Worm (Caenorhabditis elegans): ENCODE data around the gene seu-1.
"Not testable (repeated sequence)": the region's sequence is repeated elsewhere in the genome, so short reads cannot be mapped to it uniquely, and the experiment has no call there.

seu-1 gene

DNA sequence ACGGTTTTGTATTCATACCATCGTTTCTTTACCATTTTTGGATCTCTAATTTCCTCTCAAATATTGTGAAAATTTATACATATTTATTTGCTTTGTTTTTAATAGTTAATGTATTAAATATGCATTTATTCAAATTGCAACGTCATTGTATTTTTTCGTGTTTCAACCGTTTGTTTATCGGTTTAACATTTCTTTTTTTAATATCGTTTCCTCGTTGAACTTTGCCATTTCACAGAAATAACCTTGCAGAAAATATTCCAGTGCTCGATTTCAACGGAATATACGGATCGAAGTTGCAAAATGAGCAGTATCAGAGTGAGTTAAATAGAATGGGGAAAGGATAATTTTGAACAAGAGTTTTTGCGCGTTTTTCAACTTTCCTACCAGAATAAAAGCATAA lies at the start of gene seu-1:
Gene seu-1 (plus strand): TSS at position 301 of the 400 bp plus-strand sequence.
- no peak for TF ChIP-seq unc-62 (GFP tag; optimal IDR thresholded peaks at IDR 0.05)

DNA sequence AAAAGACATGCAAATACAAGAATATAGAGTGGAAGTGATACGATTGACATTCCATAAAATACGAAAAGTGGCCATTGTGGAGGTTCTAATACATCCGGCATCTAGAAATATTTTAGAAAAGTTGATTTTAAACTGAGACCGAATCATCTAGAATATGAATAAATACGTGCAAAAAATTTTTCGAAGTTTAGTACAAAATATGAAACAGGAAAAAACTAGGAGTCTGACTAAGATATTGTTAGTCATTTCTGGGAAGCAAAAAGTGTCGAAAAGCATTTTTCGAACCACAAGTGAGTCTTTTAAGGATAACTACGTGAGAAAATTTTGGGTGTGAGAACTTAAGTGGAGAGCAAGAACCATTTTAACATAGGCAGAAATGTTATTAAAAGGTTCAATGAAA lies 47.3 kb upstream of the seu-1 start, which contains the start of gene srv-32:
Gene srv-32 (minus strand): TSS at position 101 of the 400 bp plus-strand sequence.
- no peak for TF ChIP-seq unc-62 (GFP tag; optimal IDR thresholded peaks at IDR 0.05)

DNA sequence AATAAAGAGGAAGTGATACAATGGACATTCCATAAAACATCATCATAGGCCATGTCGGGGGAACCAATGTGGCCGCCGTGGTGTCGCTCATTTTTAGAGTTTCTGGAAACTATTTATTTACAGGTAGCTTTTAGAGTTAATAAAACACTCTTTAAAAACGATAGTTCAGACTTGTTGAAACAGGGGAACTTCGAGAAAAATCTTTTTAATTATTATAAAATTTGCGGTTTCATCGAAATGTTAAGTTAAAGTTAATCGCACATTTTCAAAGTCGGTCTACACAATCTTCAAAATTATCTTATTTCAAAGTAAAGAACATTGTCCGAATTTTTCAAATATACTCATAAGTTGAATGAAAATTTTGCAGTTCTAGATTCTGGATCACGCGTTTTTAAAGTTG lies 45.2 kb upstream of the seu-1 start, which contains the start of gene ops-1:
Gene ops-1 (minus strand): TSS at position 101 of the 400 bp plus-strand sequence.
- no peak for TF ChIP-seq unc-62 (GFP tag; optimal IDR thresholded peaks at IDR 0.05)

- no peak for TF ChIP-seq unc-62 (GFP tag; optimal IDR thresholded peaks at IDR 0.05)
These were observed 38.7 kb upstream of the seu-1 start, which contains the start of gene srv-24 for ce11 chrIV:6290741-6291140. Gene srv-24 (minus strand): TSS chrIV:6290841.

- no peak for TF ChIP-seq unc-62 (GFP tag; optimal IDR thresholded peaks at IDR 0.05)
These were observed 35.4 kb upstream of the seu-1 start, which contains the start of gene hil-2 for ce11 chrIV:6294081-6294480. Gene hil-2 (plus strand): TSS chrIV:6294240.

DNA sequence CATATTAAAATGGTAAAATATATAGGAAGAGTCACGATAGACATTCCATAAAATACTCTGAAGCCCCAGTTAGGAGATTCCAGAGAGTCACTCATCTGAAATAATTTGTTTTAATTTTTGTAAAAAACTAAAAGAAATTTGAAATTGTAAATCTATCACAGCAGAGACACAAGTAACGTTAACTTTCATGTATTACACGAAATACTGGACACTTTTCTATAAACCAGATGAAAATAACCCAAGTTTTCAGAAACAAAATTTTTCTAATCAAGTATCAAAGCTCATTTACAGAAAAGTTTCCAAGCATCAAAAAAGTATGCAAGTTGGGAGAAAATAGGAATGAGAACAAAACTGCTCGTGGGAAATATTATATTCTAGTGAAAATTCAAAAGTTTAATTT lies 31.2 kb upstream of the seu-1 start, which contains the start of gene srv-27:
Gene srv-27 (minus strand): TSS at position 101 of the 400 bp plus-strand sequence.
- no peak for TF ChIP-seq unc-62 (GFP tag; optimal IDR thresholded peaks at IDR 0.05)

DNA sequence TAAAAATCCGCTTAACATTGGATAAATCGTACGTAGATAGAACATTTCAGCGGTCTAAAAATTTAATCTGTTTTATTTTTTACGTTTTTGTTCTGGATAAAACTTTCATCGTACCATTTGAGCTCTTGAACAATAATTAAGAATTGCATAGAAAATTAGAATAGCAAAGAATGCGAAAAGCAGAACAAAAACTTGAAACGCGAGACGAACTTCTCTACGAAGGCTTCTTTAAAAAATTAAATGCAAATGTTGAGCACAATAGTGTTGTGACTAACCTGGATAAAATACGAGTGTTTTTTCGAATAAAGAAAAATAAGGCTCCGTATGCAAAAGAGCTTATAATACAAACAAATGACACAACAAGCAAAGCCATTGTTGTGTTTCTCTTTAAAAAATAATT lies 29.9 kb upstream of the seu-1 start:
- no peak for TF ChIP-seq unc-62 (GFP tag; optimal IDR thresholded peaks at IDR 0.05)

- no peak for TF ChIP-seq unc-62 (GFP tag; optimal IDR thresholded peaks at IDR 0.05)
These were observed 27.7 kb upstream of the seu-1 start, which contains the start of gene srv-26 for ce11 chrIV:6301764-6302163. Gene srv-26 (minus strand): TSS chrIV:6301864.

ce11 chrIV:6303642-6304041 lies 25.8 kb upstream of the seu-1 start, which contains the start of gene srv-25:
Gene srv-25 (minus strand): TSS chrIV:6303742.
- TF ChIP-seq unc-62 (GFP tag; optimal IDR thresholded peaks at IDR 0.05): no peak

ce11 chrIV:6307439-6307838 lies 22.0 kb upstream of the seu-1 start, which contains the start of gene csp-2:
Gene csp-2 (plus strand): TSS chrIV:6307739.
- TF ChIP-seq unc-62 (GFP tag; optimal IDR thresholded peaks at IDR 0.05): no peak

- not testable (repeated sequence) for TF ChIP-seq unc-62 (GFP tag; optimal IDR thresholded peaks at IDR 0.05)
These were observed 12.1 kb upstream of the seu-1 start, which contains the start of gene Y73B6BL.12 for ce11 chrIV:6317357-6317756. Gene Y73B6BL.12 (minus strand): TSS chrIV:6317457.

DNA sequence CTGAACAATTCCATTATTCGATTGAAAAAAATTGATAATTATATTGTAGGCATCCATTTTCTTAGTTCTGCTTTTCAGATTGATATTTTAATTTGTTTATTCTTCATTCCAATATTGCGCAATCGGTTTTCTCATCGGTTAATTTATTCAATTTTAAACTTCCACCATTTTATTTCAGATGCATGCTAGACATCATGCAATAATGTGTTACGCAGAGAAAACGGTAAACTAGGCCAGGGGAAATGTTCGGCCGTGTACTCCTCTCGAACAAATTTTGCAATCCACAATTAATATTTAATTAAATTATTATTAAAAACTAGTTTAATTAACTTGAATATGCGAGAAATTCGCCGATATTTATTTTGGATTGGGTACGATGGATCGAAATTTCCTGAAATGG lies 7.8 kb upstream of the seu-1 start, which contains the start of gene Y73B6BL.29:
Gene Y73B6BL.29 (plus strand): TSS at position 263 of the 400 bp plus-strand sequence.
- TF ChIP-seq unc-62 (GFP tag; optimal IDR thresholded peaks at IDR 0.05): no peak

DNA sequence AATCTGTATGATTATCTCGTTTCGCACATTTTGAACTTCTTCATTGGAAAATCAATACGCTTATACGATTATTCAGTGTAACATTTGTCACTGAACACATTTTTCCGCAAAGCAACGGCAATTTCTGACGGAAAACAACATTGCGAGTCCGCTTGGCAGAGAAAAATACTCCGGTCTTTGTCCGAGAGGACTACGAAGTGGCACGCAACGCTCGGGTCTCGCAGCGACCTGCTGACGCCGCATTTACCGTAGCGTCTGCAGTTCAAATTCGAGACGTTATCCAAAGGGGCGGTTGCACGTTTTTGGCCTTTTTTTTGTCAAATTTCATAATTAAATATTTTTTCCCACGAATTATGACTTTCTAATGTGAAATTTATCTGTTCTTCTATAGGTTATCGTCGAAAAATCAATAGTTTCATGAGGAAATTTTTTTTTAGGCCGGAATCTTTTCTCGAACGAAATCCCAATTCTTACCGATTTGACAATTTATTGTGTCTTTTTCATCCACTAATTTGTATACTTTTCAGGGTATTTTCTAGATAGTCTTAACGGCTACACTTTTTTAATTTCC lies 5.7 kb upstream of the seu-1 start, which contains the start of gene sqd-1:
Gene sqd-1 (plus strand): TSS at position 521 of the 571 bp plus-strand sequence.
- no peak for TF ChIP-seq unc-62 (GFP tag; optimal IDR thresholded peaks at IDR 0.05)

DNA sequence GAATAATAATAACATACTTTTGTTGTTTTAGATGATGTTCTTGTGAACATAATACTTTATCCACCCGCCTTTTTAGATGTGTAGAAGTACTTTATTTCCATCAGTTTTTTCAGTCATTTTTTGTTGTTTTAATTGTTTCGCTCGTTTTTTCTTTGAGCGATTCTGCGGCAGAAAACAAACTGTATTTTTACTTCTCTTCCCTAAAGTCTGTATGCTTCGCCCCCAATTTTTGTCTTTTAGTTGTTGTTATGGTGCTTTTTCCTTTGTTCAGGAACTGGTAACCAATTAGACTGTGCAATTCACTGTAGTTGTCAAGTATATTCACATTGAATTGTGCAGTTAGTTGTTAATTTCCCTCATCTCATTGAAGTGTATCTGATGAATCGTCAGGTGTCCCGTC lies 3.7 kb upstream of the seu-1 start:
- no peak for TF ChIP-seq unc-62 (GFP tag; optimal IDR thresholded peaks at IDR 0.05)

DNA sequence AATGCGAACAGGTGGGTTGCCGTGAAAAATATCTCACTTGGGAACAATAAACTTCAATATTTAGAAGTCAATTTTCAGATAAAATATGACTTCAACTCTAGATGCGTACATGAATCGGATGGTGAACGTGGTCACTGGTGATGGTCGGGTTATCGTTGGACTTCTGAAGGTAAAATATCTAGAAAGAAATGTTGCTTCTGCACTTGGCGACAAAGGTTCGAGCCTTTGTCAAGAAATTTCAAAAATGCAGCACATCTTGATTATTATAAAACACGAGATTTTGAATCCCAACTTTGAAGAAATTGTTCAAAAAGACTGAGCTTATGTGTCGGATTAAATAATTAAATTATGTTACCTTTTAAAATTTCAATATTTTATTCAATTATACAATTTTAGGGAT lies 3.0 kb upstream of the seu-1 start, which contains the start of gene lsm-8:
Gene lsm-8 (plus strand): TSS at position 79 of the 400 bp plus-strand sequence.
- no peak for TF ChIP-seq unc-62 (GFP tag; optimal IDR thresholded peaks at IDR 0.05)

- no peak for TF ChIP-seq unc-62 (GFP tag; optimal IDR thresholded peaks at IDR 0.05)
These were observed 1.9 kb upstream of the seu-1 start for ce11 chrIV:6327363-6328015.

DNA sequence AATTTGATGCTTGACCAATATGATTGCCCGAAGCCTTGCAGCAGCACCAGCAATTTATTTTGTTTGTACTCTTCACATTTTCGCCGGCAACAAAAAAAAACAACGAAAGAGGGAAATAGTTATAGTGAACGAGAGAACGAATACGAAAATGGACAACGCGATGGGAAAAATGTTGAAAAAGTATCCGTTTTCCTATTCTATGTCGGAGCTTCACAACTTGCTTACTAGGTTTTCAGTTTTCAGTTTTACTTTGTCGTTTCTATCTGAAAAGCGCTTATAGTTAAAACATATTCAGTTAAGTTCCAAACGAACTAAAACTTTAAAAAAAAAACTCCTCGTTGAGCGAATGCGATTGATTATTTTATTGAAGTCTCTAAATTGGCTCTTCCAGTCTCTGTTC lies 1.2 kb upstream of the seu-1 start:
- TF ChIP-seq unc-62 (GFP tag; optimal IDR thresholded peaks at IDR 0.05): no peak

All from whole organism, dauer.